Fruit fly (Drosophila melanogaster): Measurements from ENCODE around the gene crq.

The crq gene

DNA sequence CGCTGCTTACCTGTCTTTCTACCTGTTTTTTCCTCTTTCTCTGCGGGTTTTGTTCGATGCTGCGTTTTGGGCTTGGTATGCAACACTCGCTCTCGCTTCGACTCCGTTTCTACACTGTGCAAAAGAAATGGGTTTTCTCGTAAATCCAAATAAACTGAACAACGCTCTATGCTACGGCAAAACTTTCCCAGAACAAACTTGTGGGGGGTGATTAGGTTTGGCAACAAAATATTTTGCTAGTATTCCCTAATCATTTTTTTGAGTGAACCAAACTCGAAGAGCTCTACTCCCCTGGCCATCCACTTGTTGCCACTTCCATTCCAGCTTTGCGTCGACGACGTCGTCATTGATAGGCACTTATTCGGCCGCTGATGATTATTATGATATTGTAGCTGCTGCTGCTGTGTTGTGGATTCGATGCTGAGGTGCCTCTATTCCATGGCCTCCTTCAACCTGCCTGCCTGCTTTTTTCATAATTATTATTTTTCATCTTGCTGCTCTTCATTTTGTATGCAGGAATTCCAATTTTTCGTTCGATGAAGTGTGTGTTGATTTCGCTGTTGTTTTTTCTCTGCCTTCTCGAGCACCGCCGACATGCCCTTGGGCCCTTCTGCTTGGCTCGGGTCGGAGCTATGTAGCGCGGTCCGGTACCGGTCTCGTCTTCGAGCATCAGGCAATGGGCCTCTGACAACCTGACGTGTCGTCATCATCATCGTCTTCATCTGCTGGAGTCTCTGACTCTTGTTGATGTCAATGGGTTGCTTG lies 10.7 kb downstream of the crq start:
- TF ChIP-seq ss (GFP tag; optimal IDR thresholded peaks at IDR 0.05) = peak; percentile 70 to 95
- TF ChIP-seq eg (GFP tag; IDR thresholded peaks at IDR 0.05) = peak; percentile 95
- TF ChIP-seq Eip75B (GFP tag; optimal IDR thresholded peaks at IDR 0.05) = peak; percentile 97
- peak; percentile 98 for TF ChIP-seq svp (GFP tag)
- TF ChIP-seq Gug (GFP tag; IDR thresholded peaks at IDR 0.05) = peak; percentile 87
- TF ChIP-seq esn (GFP tag; optimal IDR thresholded peaks at IDR 0.05) = peak; percentile 98
- peak; percentile 98 for TF ChIP-seq CG7368 (GFP tag; optimal IDR thresholded peaks at IDR 0.05)
- peak; percentile 89 for TF ChIP-seq CG9139 (GFP tag; optimal IDR thresholded peaks at IDR 0.05)
- peak; percentile 96 for TF ChIP-seq net (GFP tag; optimal IDR thresholded peaks at IDR 0.05)
- TF ChIP-seq fd85E (GFP tag; optimal IDR thresholded peaks at IDR 0.05) = peak; percentile 95
- TF ChIP-seq Sox15 (GFP tag; optimal IDR thresholded peaks at IDR 0.05) = peak; percentile 95
- TF ChIP-seq CG6276 (GFP tag; optimal IDR thresholded peaks at IDR 0.05) = peak; percentile 93
- no peak for TF ChIP-seq fkh (GFP tag; optimal IDR thresholded peaks at IDR 0.05)
- peak; percentile 95 for TF ChIP-seq CG15336 (GFP tag; IDR thresholded peaks at IDR 0.05)
- TF ChIP-seq CG8632 (GFP tag; optimal IDR thresholded peaks at IDR 0.05) = peak; percentile 96
- peak; percentile 95 for TF ChIP-seq CG32006 (GFP tag; optimal IDR thresholded peaks at IDR 0.05)
- peak; percentile 98 for TF ChIP-seq Met (GFP tag; optimal IDR thresholded peaks at IDR 0.05)
- TF ChIP-seq CG10631 (GFP tag; optimal IDR thresholded peaks at IDR 0.05) = peak; percentile 96
- TF ChIP-seq lz (GFP tag; optimal IDR thresholded peaks at IDR 0.05) = peak; percentile 97
- TF ChIP-seq Hr39 (GFP tag; optimal IDR thresholded peaks at IDR 0.05) = peak; percentile 97
- peak; percentile 79 for TF ChIP-seq Hr38 (GFP tag; optimal IDR thresholded peaks at IDR 0.05)
- TF ChIP-seq fd59A (GFP tag; optimal IDR thresholded peaks at IDR 0.05) = peak; percentile 95
- peak; percentile 99 for TF ChIP-seq CG3919 (GFP tag; optimal IDR thresholded peaks at IDR 0.05)
- TF ChIP-seq Sox102F (GFP tag; optimal IDR thresholded peaks at IDR 0.05) = peak; percentile 97
- TF ChIP-seq Sox14 (GFP tag; optimal IDR thresholded peaks at IDR 0.05) = peak; percentile 97
- TF ChIP-seq topi (GFP tag; optimal IDR thresholded peaks at IDR 0.05) = peak; percentile 98
- peak; percentile 99 for TF ChIP-seq Eip78C (GFP tag)
- TF ChIP-seq CG10669 (GFP tag; optimal IDR thresholded peaks at IDR 0.05) = peak; percentile 96
- TF ChIP-seq salr (GFP tag; optimal IDR thresholded peaks at IDR 0.05) = peak; percentile 88 to 95
- TF ChIP-seq Hr4 (GFP tag; optimal IDR thresholded peaks at IDR 0.05) = peak; percentile 97
- TF ChIP-seq CG8319 (GFP tag; optimal IDR thresholded peaks at IDR 0.05) = peak; percentile 95
- peak; percentile 97 for TF ChIP-seq CG11902 (GFP tag; optimal IDR thresholded peaks at IDR 0.05)
- peak; percentile 91 for TF ChIP-seq Eip93F (GFP tag; optimal IDR thresholded peaks at IDR 0.05)
- peak; percentile 77 for TF ChIP-seq CG11294 (GFP tag; IDR thresholded peaks at IDR 0.05)
- peak; percentile 97 for TF ChIP-seq acj6 (GFP tag; optimal IDR thresholded peaks at IDR 0.05)
- peak; percentile 98 for TF ChIP-seq CG6792 (GFP tag; optimal IDR thresholded peaks at IDR 0.05)
- TF ChIP-seq CG3032 (tag; optimal IDR thresholded peaks at IDR 0.05) = peak; percentile 96
- peak; percentile 97 for TF ChIP-seq CG6163 (GFP tag; IDR thresholded peaks at IDR 0.05)
- peak; percentile 96 for TF ChIP-seq spab (GFP tag; optimal IDR thresholded peaks at IDR 0.05)
- TF ChIP-seq CG16779 (tag; optimal IDR thresholded peaks at IDR 0.05) = peak; percentile 87
- TF ChIP-seq Blimp-1 (GFP tag; optimal IDR thresholded peaks at IDR 0.05) = peak; percentile 84
- TF ChIP-seq CG6808 (GFP tag; optimal IDR thresholded peaks at IDR 0.05) = peak; percentile 93
- peak; percentile 96 for TF ChIP-seq Lpt (GFP tag; optimal IDR thresholded peaks at IDR 0.05)
- TF ChIP-seq CG6854 (GFP tag; optimal IDR thresholded peaks at IDR 0.05) = peak; percentile 92
- peak; percentile 96 for TF ChIP-seq CG1621 (tag; optimal IDR thresholded peaks at IDR 0.05)
- TF ChIP-seq Ets21C (GFP tag; optimal IDR thresholded peaks at IDR 0.05) = peak; percentile 95
- peak; percentile 94 for TF ChIP-seq dsx (GFP tag; optimal IDR thresholded peaks at IDR 0.05; ENCODE audit: poor library complexity, severe bottlenecking)
- peak; percentile 98 for TF ChIP-seq cyc (GFP tag; optimal IDR thresholded peaks at IDR 0.05)
- TF ChIP-seq vri (GFP tag; optimal IDR thresholded peaks at IDR 0.05) = peak; percentile 95
- TF ChIP-seq CG34406 (GFP tag; optimal IDR thresholded peaks at IDR 0.05) = peak; percentile 96

Data from whole organism, prepupa.